Worm (Caenorhabditis elegans) whole organism, L2 larva: ENCODE results near the gene C14A6.12.

Experiments
- R02D3.7 ChIP-seq: fragments of 150-350 bp; optimal IDR thresholded peaks from 2 replicates; lab custom pipeline; 2014; ENCODE audit warnings: missing biosample characterization, missing genetic modification characterization
- egl-27 ChIP-seq: sonication (generic microtip); optimal IDR thresholded peaks from 3 replicates; lab custom pipeline; 2017; ENCODE audit warnings: missing biosample characterization, missing genetic modification reagents, missing genetic modification characterization
- lsy-2 ChIP-seq, 2 experiments: fragments of 150-350 bp in 1 of 2; sonication (generic microtip) in 1 of 2; optimal IDR thresholded peaks; 2 replicates each; lab custom pipeline; 2014 to 2017; ENCODE audit warnings: missing biosample characterization in 2 of 2, missing genetic modification characterization in 2 of 2
- nhr-11 ChIP-seq: fragments of 150-350 bp; optimal IDR thresholded peaks from 2 replicates; lab custom pipeline; 2014; ENCODE audit warnings: missing biosample characterization, missing genetic modification characterization
- nhr-23 ChIP-seq: fragments of 150-350 bp; optimal IDR thresholded peaks from 2 replicates; lab custom pipeline; 2014; ENCODE audit warnings: missing biosample characterization, missing genetic modification reagents, missing genetic modification characterization
- unc-62 ChIP-seq: fragments of 150-350 bp; optimal IDR thresholded peaks from 2 replicates; lab custom pipeline; 2014; ENCODE audit warnings: missing biosample characterization, missing genetic modification reagents, missing genetic modification characterization
- ztf-11 ChIP-seq: sonication (generic microtip); optimal IDR thresholded peaks from 2 replicates; lab custom pipeline; 2017; ENCODE audit warnings: missing biosample characterization, missing genetic modification characterization

DNA sequence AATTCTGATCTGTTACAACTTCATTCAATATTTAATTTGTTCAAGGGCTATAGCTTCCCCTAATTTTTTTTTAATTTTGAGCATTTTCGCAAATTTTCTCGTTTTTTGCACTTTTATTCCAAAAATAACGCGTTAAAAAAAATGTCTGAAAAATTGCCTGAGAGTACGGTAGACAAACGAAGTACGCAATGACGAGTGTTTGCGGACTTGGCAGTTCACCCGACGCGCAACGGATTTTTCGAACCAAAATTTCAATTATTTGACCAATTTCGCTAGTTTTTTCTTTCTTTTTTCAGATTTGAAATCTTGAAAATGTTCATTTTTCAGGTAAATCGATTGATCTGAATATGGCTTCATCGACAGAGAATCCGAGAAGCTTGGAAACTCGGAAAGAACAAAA is 35.3 kb downstream of the C14A6.12 start, which contains the start of gene fbxa-211:
- TF ChIP-seq egl-27 (no peak), unc-62 (GFP tag; lab: Kevin White, UChicago) (no peak), R02D3.7 (tag; lab: Kevin White, UChicago) (no peak), nhr-11 (tag; lab: Kevin White, UChicago) (no peak), lsy-2 (tag; optimal IDR thresholded peaks at IDR 0.05; lab: Kevin White, UChicago) (no peak), ztf-11 (tag; lab: Kevin White, UChicago) (no peak), nhr-23 (no peak)
